Worm (Caenorhabditis elegans) whole organism, young adult: ENCODE results near the gene W04G3.10.
A peak's percentile ranks its signal among the peaks of the same experiment; 100 is the strongest.

Experiments used
- C17E4.6 ChIP-seq: fragments of 200-800 bp; sonication (Bioruptor generic); IDR thresholded peaks from 2 replicates; pipeline ENCODE4 v1.3.6; 2022; ENCODE audit warnings: missing genetic modification reagents, missing genetic modification characterization, missing compliant biosample characterization
- D2030.7 ChIP-seq: fragments of 200-800 bp; sonication (Bioruptor generic); IDR thresholded peaks from 2 replicates; pipeline ENCODE4 v1.3.6; 2022; ENCODE audit warnings: missing genetic modification reagents, missing genetic modification characterization, missing compliant biosample characterization
- F22D6.2 ChIP-seq: sonication (generic microtip); optimal IDR thresholded peaks from 2 replicates; lab custom pipeline; 2016; ENCODE audit warnings: mild to moderate bottlenecking, missing genetic modification characterization, missing compliant biosample characterization
- F33H1.4 ChIP-seq: fragments of 200-800 bp; sonication (Bioruptor generic); IDR thresholded peaks from 2 replicates; pipeline ENCODE4 v1.3.6; 2022; ENCODE audit warnings: missing genetic modification reagents, missing genetic modification characterization, missing compliant biosample characterization
- F49E8.2 ChIP-seq: sonication (generic microtip); optimal IDR thresholded peaks from 3 replicates; lab custom pipeline; 2017; ENCODE audit warnings: missing genetic modification characterization, mild to moderate bottlenecking, missing compliant biosample characterization, antibody characterized with exemption, moderate library complexity; ENCODE audit not compliant: insufficient read depth
- F52B5.7 ChIP-seq: sonication (generic microtip); optimal IDR thresholded peaks from 2 replicates; lab custom pipeline; 2016; ENCODE audit warnings: mild to moderate bottlenecking, missing genetic modification characterization, missing compliant biosample characterization
- F55B11.4 ChIP-seq: sonication (generic microtip); optimal IDR thresholded peaks from 2 replicates; lab custom pipeline; 2016; ENCODE audit warnings: missing compliant biosample characterization, missing genetic modification characterization, borderline replicate concordance; ENCODE audit not compliant: insufficient read depth
- Y53G8AR.9 ChIP-seq: fragments of 200-800 bp; sonication (Bioruptor generic); conservative IDR thresholded peaks from 2 replicates; pipeline ENCODE4 v1.3.6; 2022; ENCODE audit warnings: missing genetic modification reagents, missing genetic modification characterization, missing compliant biosample characterization
- aptf-3 ChIP-seq: fragments of 200-800 bp; sonication (Bioruptor generic); IDR thresholded peaks from 2 replicates; pipeline ENCODE4 v1.3.6; 2022; ENCODE audit warnings: missing genetic modification characterization, missing compliant biosample characterization
- atf-7 ChIP-seq: sonication (generic microtip); optimal IDR thresholded peaks from 2 replicates; lab custom pipeline; 2017; ENCODE audit warnings: mild to moderate bottlenecking, missing genetic modification characterization, missing compliant biosample characterization
- athp-1 ChIP-seq: sonication (generic microtip); optimal IDR thresholded peaks from 2 replicates; lab custom pipeline; 2017; ENCODE audit warnings: mild to moderate bottlenecking, missing genetic modification characterization, missing compliant biosample characterization
- attf-3 ChIP-seq: fragments of 200-800 bp; sonication (Bioruptor generic); conservative IDR thresholded peaks from 2 replicates; pipeline ENCODE4 v1.3.6; 2022; ENCODE audit warnings: missing genetic modification reagents, missing genetic modification characterization, missing compliant biosample characterization
- ccch-3 ChIP-seq: fragments of 200-800 bp; sonication (Bioruptor generic); optimal IDR thresholded peaks from 2 replicates; lab custom pipeline; 2018; ENCODE audit warnings: mild to moderate bottlenecking, missing genetic modification characterization, missing compliant biosample characterization
- ceh-100 ChIP-seq: fragments of 200-800 bp; sonication (Bioruptor generic); IDR thresholded peaks from 2 replicates; pipeline ENCODE4 v1.3.6; 2022; ENCODE audit warnings: missing genetic modification reagents, missing genetic modification characterization, missing compliant biosample characterization
- ceh-58 ChIP-seq: fragments of 200-800 bp; sonication (Bioruptor generic); IDR thresholded peaks from 2 replicates; pipeline ENCODE4 v1.3.6; 2022; ENCODE audit warnings: missing genetic modification characterization, missing compliant biosample characterization
- ceh-79 ChIP-seq: sonication (generic microtip); optimal IDR thresholded peaks from 2 replicates; lab custom pipeline; 2017; ENCODE audit warnings: mild to moderate bottlenecking, missing genetic modification characterization, missing compliant biosample characterization
- die-1 ChIP-seq: sonication (generic microtip); optimal IDR thresholded peaks from 2 replicates; lab custom pipeline; 2016; ENCODE audit warnings: missing genotype, mild to moderate bottlenecking, missing genetic modification characterization, missing compliant biosample characterization
- dox-1 ChIP-seq: fragments of 200-800 bp; sonication (Bioruptor generic); IDR thresholded peaks from 2 replicates; pipeline ENCODE4 v1.3.6; 2022; ENCODE audit warnings: missing genetic modification reagents, missing genetic modification characterization, missing compliant biosample characterization
- dpl-1 ChIP-seq: fragments of 150-350 bp; optimal IDR thresholded peaks from 2 replicates; lab custom pipeline; 2014; ENCODE audit warnings: missing biosample characterization, missing genetic modification reagents, missing genetic modification characterization
- egrh-3 ChIP-seq: fragments of 200-800 bp; sonication (Bioruptor generic); IDR thresholded peaks from 2 replicates; pipeline ENCODE4 v1.3.6; 2022; ENCODE audit warnings: missing genetic modification reagents, missing genetic modification characterization, missing compliant biosample characterization
- ekl-4 ChIP-seq: fragments of 200-800 bp; sonication (Bioruptor generic); IDR thresholded peaks from 2 replicates; pipeline ENCODE4 v1.3.6; 2022; ENCODE audit warnings: missing genetic modification reagents, missing genetic modification characterization, missing compliant biosample characterization
- ets-4 ChIP-seq: fragments of 200-800 bp; sonication (Bioruptor generic); optimal IDR thresholded peaks from 2 replicates; lab custom pipeline; 2018; ENCODE audit warnings: mild to moderate bottlenecking, missing genetic modification characterization, missing compliant biosample characterization
- gei-17 ChIP-seq: fragments of 200-800 bp; sonication (Bioruptor generic); optimal IDR thresholded peaks from 2 replicates; lab custom pipeline; 2018; ENCODE audit warnings: mild to moderate bottlenecking, missing genetic modification characterization, missing compliant biosample characterization
- him-1 ChIP-seq: sonication (generic microtip); optimal IDR thresholded peaks from 2 replicates; lab custom pipeline; 2016; ENCODE audit warnings: missing genotype, missing genetic modification reagents, missing genetic modification characterization, missing compliant biosample characterization
- hsf-1 ChIP-seq: fragments of 200-800 bp; sonication (Bioruptor generic); IDR thresholded peaks from 2 replicates; pipeline ENCODE4 v1.3.6; 2022; ENCODE audit warnings: missing genetic modification reagents, missing genetic modification characterization, missing compliant biosample characterization
- let-607 ChIP-seq, 2 experiments: fragments of 200-800 bp in 1 of 2; sonication (Bioruptor generic) in 1 of 2; sonication (generic microtip) in 1 of 2; optimal IDR thresholded peaks; 2 replicates each; lab custom pipeline; 2016 to 2018; ENCODE audit warnings: mild to moderate bottlenecking in 2 of 2, missing compliant biosample characterization in 2 of 2, missing genetic modification characterization in 2 of 2, moderate library complexity in 2 of 2, missing genotype in 1 of 2
- lin-26 ChIP-seq: fragments of 200-800 bp; sonication (Bioruptor generic); IDR thresholded peaks from 2 replicates; pipeline ENCODE4 v1.3.6; 2022; ENCODE audit warnings: missing genetic modification reagents, missing genetic modification characterization, missing compliant biosample characterization
- madf-10 ChIP-seq: sonication (generic microtip); optimal IDR thresholded peaks from 2 replicates; lab custom pipeline; 2016; ENCODE audit warnings: mild to moderate bottlenecking, missing genetic modification characterization, missing compliant biosample characterization
- madf-6 ChIP-seq: fragments of 200-800 bp; sonication (Bioruptor generic); IDR thresholded peaks from 2 replicates; pipeline ENCODE4 v1.3.6; 2022; ENCODE audit warnings: missing genetic modification reagents, missing genetic modification characterization, missing compliant biosample characterization
- madf-8 ChIP-seq: fragments of 200-800 bp; sonication (Bioruptor generic); conservative IDR thresholded peaks from 2 replicates; pipeline ENCODE4 v1.3.6; 2022; ENCODE audit warnings: missing genetic modification reagents, missing genetic modification characterization, missing compliant biosample characterization
- mel-28 ChIP-seq: sonication (generic microtip); optimal IDR thresholded peaks from 2 replicates; lab custom pipeline; 2016; ENCODE audit warnings: borderline replicate concordance, mild to moderate bottlenecking, missing genetic modification characterization, missing compliant biosample characterization
- mxl-1 ChIP-seq: sonication (generic microtip); optimal IDR thresholded peaks from 2 replicates; lab custom pipeline; 2016; ENCODE audit warnings: missing genetic modification characterization, missing compliant biosample characterization
- nfyb-1 ChIP-seq: fragments of 200-800 bp; sonication (Bioruptor generic); IDR thresholded peaks from 2 replicates; pipeline ENCODE4 v1.3.6; 2022; ENCODE audit warnings: missing genetic modification reagents, missing genetic modification characterization, missing compliant biosample characterization
- nhr-179 ChIP-seq: sonication (generic microtip); optimal IDR thresholded peaks from 2 replicates; lab custom pipeline; 2016; ENCODE audit warnings: mild to moderate bottlenecking, missing genetic modification characterization, missing compliant biosample characterization
- nhr-27 ChIP-seq: fragments of 200-800 bp; sonication (Bioruptor generic); optimal IDR thresholded peaks from 2 replicates; lab custom pipeline; 2018; ENCODE audit warnings: mild to moderate bottlenecking, missing genetic modification characterization, moderate library complexity, missing compliant biosample characterization
- nhr-80 ChIP-seq: sonication (generic microtip); optimal IDR thresholded peaks from 2 replicates; lab custom pipeline; 2016; ENCODE audit warnings: missing genetic modification characterization, missing compliant biosample characterization
- nhr-90 ChIP-seq: sonication (generic microtip); optimal IDR thresholded peaks from 2 replicates; lab custom pipeline; 2016; ENCODE audit warnings: missing genotype, mild to moderate bottlenecking, missing genetic modification characterization, missing compliant biosample characterization
- pha-4 ChIP-seq: fragments of 150-350 bp; sonication (generic microtip); optimal IDR thresholded peaks from 2 replicates; lab custom pipeline; 2014; ENCODE audit warnings: missing biosample characterization, missing genetic modification reagents, missing genetic modification characterization
- repo-1 ChIP-seq: sonication (generic microtip); optimal IDR thresholded peaks from 2 replicates; lab custom pipeline; 2017; ENCODE audit warnings: mild to moderate bottlenecking, missing genetic modification characterization, missing compliant biosample characterization
- snpc-1.3 ChIP-seq: sonication (generic microtip); optimal IDR thresholded peaks from 2 replicates; lab custom pipeline; 2017; ENCODE audit warnings: missing genetic modification characterization, mild to moderate bottlenecking, missing compliant biosample characterization, antibody characterized with exemption, moderate library complexity, missing genotype, missing genetic modification reagents; ENCODE audit not compliant: insufficient read depth
- tbx-9 ChIP-seq: sonication (generic microtip); optimal IDR thresholded peaks from 2 replicates; lab custom pipeline; 2016; ENCODE audit warnings: borderline replicate concordance, missing genetic modification characterization, inconsistent platforms, missing compliant biosample characterization
- xnd-1 ChIP-seq: sonication (generic microtip); optimal IDR thresholded peaks from 2 replicates; lab custom pipeline; 2016; ENCODE audit warnings: missing genotype, missing genetic modification reagents, missing genetic modification characterization, missing compliant biosample characterization
- zim-3 ChIP-seq: sonication (generic microtip); optimal IDR thresholded peaks from 2 replicates; lab custom pipeline; 2017; ENCODE audit warnings: mild to moderate bottlenecking, missing genetic modification characterization, moderate library complexity, missing compliant biosample characterization
- ztf-18 ChIP-seq: sonication (generic microtip); optimal IDR thresholded peaks from 2 replicates; lab custom pipeline; 2016; ENCODE audit warnings: missing genotype, mild to moderate bottlenecking, missing genetic modification characterization, missing compliant biosample characterization
- ztf-26 ChIP-seq: sonication (generic microtip); optimal IDR thresholded peaks from 2 replicates; lab custom pipeline; 2017; ENCODE audit warnings: missing genetic modification characterization, missing compliant biosample characterization
- ztf-3 ChIP-seq: fragments of 200-800 bp; sonication (Bioruptor generic); optimal IDR thresholded peaks from 2 replicates; lab custom pipeline; 2018; ENCODE audit warnings: mild to moderate bottlenecking, missing genetic modification characterization, missing compliant biosample characterization

The W04G3.10 gene

ce11 chrX:11050335-11050734 lies 27.7 kb downstream of the W04G3.10 start:
- TF ChIP-seq ceh-79 (tag; lab: Kevin White, UChicago) (no peak), dpl-1 (no peak), mxl-1 (no peak), nhr-27 (tag; lab: Kevin White, UChicago) (no peak), tbx-9 (tag; lab: Kevin White, UChicago) (no peak), egrh-3 (peak; percentile 94), gei-17 (GFP tag; lab: Kevin White, UChicago) (no peak), madf-8 (GFP tag; lab: Robert Waterston, UW) (no peak), ekl-4 (peak; percentile 50; the same call in 1 of the 2 replicates), ztf-18 (tag; lab: Kevin White, UChicago) (no peak), nhr-179 (tag; lab: Kevin White, UChicago) (no peak), atf-7 (tag; lab: Kevin White, UChicago) (no peak)

DNA sequence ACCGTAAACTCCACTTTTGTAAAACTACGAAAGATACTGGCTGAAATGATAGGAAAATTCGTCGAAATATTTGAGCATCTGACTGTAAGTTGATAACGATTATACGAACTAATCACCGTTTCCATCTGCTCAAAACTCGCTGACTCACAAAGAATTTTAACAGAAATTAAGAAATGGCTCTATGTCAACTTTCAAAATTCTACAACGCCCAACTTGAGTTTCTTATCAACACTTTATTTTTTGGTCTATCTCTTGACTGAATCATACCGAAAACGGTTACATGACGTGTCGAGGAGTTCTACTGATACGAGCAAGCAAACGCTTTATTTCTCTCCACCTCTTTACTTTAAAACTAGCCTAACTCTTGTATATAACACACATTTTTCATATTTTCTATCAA lies 30.9 kb downstream of the W04G3.10 start, which contains the start of gene clc-1:
clc-1 (plus strand) TSS at position 264 of the 400 bp plus-strand sequence.
- no peak for TF ChIP-seq aptf-3 (GFP tag; lab: Robert Waterston, UW)
- TF ChIP-seq mel-28: no peak
- no peak for TF ChIP-seq ztf-26 (tag; lab: Kevin White, UChicago)
- no peak for TF ChIP-seq attf-3 (GFP tag; lab: Robert Waterston, UW)
- no peak for TF ChIP-seq nhr-90 (tag; lab: Kevin White, UChicago)
- TF ChIP-seq madf-6 (GFP tag; lab: Robert Waterston, UW): no peak
- peak; percentile 22 for TF ChIP-seq ets-4 (GFP tag; lab: Kevin White, UChicago)
- TF ChIP-seq dox-1: peak; percentile 54; the same call in 1 of the 2 replicates
- TF ChIP-seq atf-7 (tag; lab: Kevin White, UChicago): peak; percentile 72
- TF ChIP-seq D2030.7 (GFP tag; lab: Robert Waterston, UW): no peak
- no peak for TF ChIP-seq athp-1 (tag; lab: Kevin White, UChicago)
- peak; percentile 96 for TF ChIP-seq nhr-80 (tag; lab: Kevin White, UChicago)
- peak; percentile 64 for TF ChIP-seq pha-4 (tag; lab: Kevin White, UChicago)
- TF ChIP-seq nhr-179 (tag; lab: Kevin White, UChicago): no peak
- no peak for TF ChIP-seq snpc-1.3 (tag; lab: Kevin White, UChicago)
- TF ChIP-seq repo-1 (tag; lab: Kevin White, UChicago): no peak
- TF ChIP-seq let-607 (tag; optimal IDR thresholded peaks at IDR 0.05; lab: Kevin White, UChicago): peak in 1 of 2 experiments; percentile 51

ce11 chrX:11042777-11043176 lies 35.3 kb downstream of the W04G3.10 start, which contains the start of gene C09F12.3:
TSS of gene C09F12.3 (minus strand) at chrX:11042877.
- no peak for TF ChIP-seq C17E4.6 (GFP tag; lab: Robert Waterston, UW)
- no peak for TF ChIP-seq die-1 (tag; lab: Kevin White, UChicago)
- TF ChIP-seq hsf-1 (GFP tag; lab: Robert Waterston, UW): no peak
- TF ChIP-seq lin-26: no peak
- no peak for TF ChIP-seq xnd-1 (tag; lab: Kevin White, UChicago)
- no peak for TF ChIP-seq F52B5.7 (tag; lab: Kevin White, UChicago)

DNA sequence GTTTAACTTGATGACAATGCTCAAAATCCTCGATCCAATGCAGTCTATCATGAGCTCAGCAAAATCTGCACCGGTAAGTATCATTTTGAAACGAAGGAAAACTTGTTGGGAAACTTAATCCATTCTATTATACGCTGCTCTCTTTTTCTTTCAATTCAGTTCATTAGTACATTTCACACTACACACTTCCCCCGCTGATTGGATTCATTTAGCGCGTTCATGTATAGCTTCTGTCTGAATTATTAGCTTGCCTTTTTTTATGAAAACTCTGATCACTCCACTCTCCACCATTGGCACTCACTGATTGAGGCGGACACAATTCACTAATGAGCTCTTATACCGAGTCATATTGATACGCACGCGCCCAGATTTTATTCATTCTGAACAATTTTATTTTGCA lies 39.8 kb downstream of the W04G3.10 start:
- TF ChIP-seq ccch-3 (GFP tag; lab: Kevin White, UChicago) (no peak), madf-10 (tag; lab: Kevin White, UChicago) (no peak), Y53G8AR.9 (GFP tag; lab: Robert Waterston, UW) (no peak), zim-3 (tag; lab: Kevin White, UChicago) (no peak), F55B11.4 (tag; lab: Kevin White, UChicago) (no peak), him-1 (tag; lab: Kevin White, UChicago) (no peak), ceh-58 (GFP tag; lab: Robert Waterston, UW) (no peak), F33H1.4 (GFP tag; lab: Robert Waterston, UW) (no peak), ceh-100 (GFP tag; lab: Robert Waterston, UW) (no peak), ztf-3 (GFP tag; lab: Kevin White, UChicago) (no peak), F22D6.2 (no peak), F49E8.2 (tag; lab: Kevin White, UChicago) (no peak), nfyb-1 (GFP tag; lab: Robert Waterston, UW) (no peak)
